Fruit fly (Drosophila melanogaster): ENCODE results near the gene CG15169.

The CG15169 gene

dm6 chr2L:18968370-18969105, 22.3 kb upstream of the CG15169 start, which contains the start of the genes Nak and Tango6 (continued):
- TF ChIP-seq CG8478 (optimal IDR thresholded peaks at IDR 0.05), result no peak
- TF ChIP-seq Lhr (GFP tag; optimal IDR thresholded peaks at IDR 0.05), result peak; percentile 61
- no peak for TF ChIP-seq CG11456 (GFP tag; IDR thresholded peaks at IDR 0.05)
- TF ChIP-seq CG4404 (GFP tag; IDR thresholded peaks at IDR 0.05), result no peak
- no peak for TF ChIP-seq CG12236 (GFP tag; optimal IDR thresholded peaks at IDR 0.05)
- no peak for TF ChIP-seq al (GFP tag; IDR thresholded peaks at IDR 0.05)
- no peak for TF ChIP-seq Mes4 (GFP tag; optimal IDR thresholded peaks at IDR 0.05)
- peak; percentile 50 for TF ChIP-seq gem (tag; optimal IDR thresholded peaks at IDR 0.05)
- TF ChIP-seq CG14014 (GFP tag; IDR thresholded peaks at IDR 0.05), result no peak
- TF ChIP-seq CG6854 (GFP tag; optimal IDR thresholded peaks at IDR 0.05), result no peak
- peak; percentile 29 for TF ChIP-seq CG10431 (GFP tag; optimal IDR thresholded peaks at IDR 0.05)
- no peak for TF ChIP-seq lab (GFP tag; optimal IDR thresholded peaks at IDR 0.05)
- TF ChIP-seq chn (GFP tag; optimal IDR thresholded peaks at IDR 0.05), result peak; percentile 22
- no peak for TF ChIP-seq ac (GFP tag; optimal IDR thresholded peaks at IDR 0.05)
- TF ChIP-seq CG12942 (GFP tag; optimal IDR thresholded peaks at IDR 0.05), result no peak
- no peak for TF ChIP-seq nom (GFP tag; optimal IDR thresholded peaks at IDR 0.05)
- no peak for TF ChIP-seq CG6654 (GFP tag; optimal IDR thresholded peaks at IDR 0.05)
- TF ChIP-seq CG2120 (GFP tag; optimal IDR thresholded peaks at IDR 0.05), result peak; percentile 58
- no peak for TF ChIP-seq NC2α (GFP tag; optimal IDR thresholded peaks at IDR 0.05)
- no peak for TF ChIP-seq PHDP (tag; optimal IDR thresholded peaks at IDR 0.05)
- TF ChIP-seq CG5180 (GFP tag; optimal IDR thresholded peaks at IDR 0.05), result no peak
- TF ChIP-seq peb (GFP tag; IDR thresholded peaks at IDR 0.05), result no peak
- no peak for TF ChIP-seq CG13894 (tag; optimal IDR thresholded peaks at IDR 0.05)
- TF ChIP-seq CG12744 (GFP tag; optimal IDR thresholded peaks at IDR 0.05), result no peak
- no peak for TF ChIP-seq CG12104 (GFP tag; optimal IDR thresholded peaks at IDR 0.05)
- TF ChIP-seq CG11696 (GFP tag; IDR thresholded peaks at IDR 0.05), result peak; percentile 86
- no peak for TF ChIP-seq ci (GFP tag; IDR thresholded peaks at IDR 0.05)
- no peak for TF ChIP-seq CG12299 (tag; optimal IDR thresholded peaks at IDR 0.05)
- TF ChIP-seq toy (GFP tag; IDR thresholded peaks at IDR 0.05), result no peak
- TF ChIP-seq chif (GFP tag; optimal IDR thresholded peaks at IDR 0.05), result peak in 1 of 2 experiments; percentile 21
- peak; percentile 34; the same call in 1 of the 2 replicates for TF ChIP-seq CG31441 (GFP tag; IDR thresholded peaks at IDR 0.05)
- TF ChIP-seq cas (GFP tag; IDR thresholded peaks at IDR 0.05), result no peak
- no peak for TF ChIP-seq croc (GFP tag; conservative IDR thresholded peaks at IDR 0.05)
- TF ChIP-seq CG15514 (GFP tag; optimal IDR thresholded peaks at IDR 0.05), result peak; percentile 34
- TF ChIP-seq klu (GFP tag; IDR thresholded peaks at IDR 0.05), result no peak
- TF ChIP-seq da (GFP tag; optimal IDR thresholded peaks at IDR 0.05), result no peak
- TF ChIP-seq nmo (GFP tag; optimal IDR thresholded peaks at IDR 0.05), result peak; percentile 81
- no peak for TF ChIP-seq CG10654 (GFP tag; optimal IDR thresholded peaks at IDR 0.05)
- TF ChIP-seq Sox100B (GFP tag; optimal IDR thresholded peaks at IDR 0.05), result peak; percentile 13
- peak; percentile 49 to 87 for TF ChIP-seq tll (GFP tag; optimal IDR thresholded peaks at IDR 0.05)
- peak; percentile 32 for TF ChIP-seq CTCF (GFP tag; optimal IDR thresholded peaks at IDR 0.05)
- peak; percentile 35 for TF ChIP-seq Dp (GFP tag; optimal IDR thresholded peaks at IDR 0.05)
- TF ChIP-seq Abd-B (GFP tag; optimal IDR thresholded peaks at IDR 0.05), result peak; percentile 71
- TF ChIP-seq Rfx (GFP tag; IDR thresholded peaks at IDR 0.05), result no peak
- no peak for TF ChIP-seq Nf-YA (GFP tag; IDR thresholded peaks at IDR 0.05)
- TF ChIP-seq Lpt (GFP tag; optimal IDR thresholded peaks at IDR 0.05), result no peak
- TF ChIP-seq CG34376 (GFP tag; optimal IDR thresholded peaks at IDR 0.05), result peak; percentile 37
- TF ChIP-seq CG18262 (tag; optimal IDR thresholded peaks at IDR 0.05), result peak; percentile 32

Measured in whole organism, embryonic.